Fruit fly (Drosophila melanogaster): Measurements from ENCODE around the gene Srrm1.

DNA sequence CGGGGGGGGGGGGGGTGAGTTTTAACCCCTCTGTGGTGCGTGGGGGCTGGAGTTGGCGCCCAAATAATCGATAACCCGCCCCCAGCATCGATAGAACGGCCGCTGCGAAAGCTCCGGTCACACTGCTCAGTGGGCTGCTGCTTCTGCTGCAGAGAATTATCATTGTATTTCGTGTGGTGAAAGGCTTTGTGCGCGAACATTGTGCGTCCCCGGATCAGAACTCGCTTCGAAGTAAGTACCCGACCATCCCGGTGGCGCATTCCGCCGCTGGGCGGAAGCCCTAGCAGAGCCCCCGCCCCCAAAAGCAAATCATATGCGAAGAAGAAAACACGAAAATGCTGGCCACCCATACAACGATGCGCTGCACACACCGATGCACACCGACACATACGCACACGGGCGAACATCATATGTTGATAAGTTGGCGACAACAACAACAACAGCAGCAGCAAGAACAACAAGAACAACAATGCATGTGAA lies 7.8 kb downstream of the Srrm1 start, which contains the start of gene Syx13:
- TF ChIP-seq CG3163 (GFP tag; optimal IDR thresholded peaks at IDR 0.05) (no peak), CG8478 (optimal IDR thresholded peaks at IDR 0.05) (peak; percentile 86), h (optimal IDR thresholded peaks at IDR 0.05) (no peak), BtbVII (GFP tag; optimal IDR thresholded peaks at IDR 0.05) (no peak)
